Fruit fly (Drosophila melanogaster): ENCODE results near the gene Flacc.
A peak's percentile ranks its signal among the peaks of the same experiment; 100 is the strongest.

Gene Flacc

DNA sequence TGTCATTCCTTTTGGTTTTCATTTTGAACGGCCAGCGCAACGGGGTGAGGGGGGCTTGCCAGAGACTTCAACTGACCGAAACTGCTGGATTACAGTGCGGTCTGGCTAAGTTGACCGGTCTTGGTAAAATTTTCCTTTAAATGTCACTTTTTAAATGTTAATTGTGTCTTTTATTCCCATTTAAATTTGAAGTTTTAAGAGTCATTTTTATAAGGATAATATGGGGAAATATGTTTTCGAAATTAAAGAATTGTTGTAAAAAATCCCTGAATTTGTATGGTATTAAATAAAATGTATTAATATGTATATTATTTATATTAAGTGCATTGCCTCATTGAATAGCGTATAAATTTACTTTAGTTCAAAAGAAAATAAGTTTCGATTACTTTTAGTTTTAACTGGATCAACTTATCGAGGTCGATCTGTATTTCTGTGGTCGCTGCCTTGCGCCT lies 35.2 kb upstream of the Flacc start (continued):
- TF ChIP-seq hkb (optimal IDR thresholded peaks at IDR 0.05) (no peak), hkb (GFP tag; IDR thresholded peaks at IDR 0.05) (no peak), Ptx1 (GFP tag; IDR thresholded peaks at IDR 0.05) (no peak), CG30020 (tag; optimal IDR thresholded peaks at IDR 0.05) (no peak), Rx (GFP tag; IDR thresholded peaks at IDR 0.05) (no peak), CG13296 (GFP tag; optimal IDR thresholded peaks at IDR 0.05) (no peak), CG8359 (GFP tag; optimal IDR thresholded peaks at IDR 0.05; ENCODE audit: borderline replicate concordance) (no peak), CG3847 (GFP tag; IDR thresholded peaks at IDR 0.05) (no peak), sens-2 (GFP tag; IDR thresholded peaks at IDR 0.05) (no peak), CG12769 (tag; optimal IDR thresholded peaks at IDR 0.05) (no peak), trh (GFP tag; optimal IDR thresholded peaks at IDR 0.05) (no peak), pan (optimal IDR thresholded peaks at IDR 0.05) (no peak), pan (GFP tag; optimal IDR thresholded peaks at IDR 0.05 in 1 of 2, IDR thresholded peaks at IDR 0.05 in 1 of 2) (no peak), CG17829 (tag; optimal IDR thresholded peaks at IDR 0.05) (peak; percentile 13), CG1832 (GFP tag; optimal IDR thresholded peaks at IDR 0.05) (no peak), HmgD (GFP tag; optimal IDR thresholded peaks at IDR 0.05) (no peak), Ssrp (tag; optimal IDR thresholded peaks at IDR 0.05) (peak; percentile 7), org-1 (GFP tag; optimal IDR thresholded peaks at IDR 0.05) (no peak), CG12391 (tag; optimal IDR thresholded peaks at IDR 0.05) (no peak), nerfin-1 (tag; optimal IDR thresholded peaks at IDR 0.05) (no peak), CG9727 (GFP tag; optimal IDR thresholded peaks at IDR 0.05) (peak; percentile 42), CG2712 (tag; optimal IDR thresholded peaks at IDR 0.05) (peak; percentile 47), caup (GFP tag; optimal IDR thresholded peaks at IDR 0.05; ENCODE audit: severe bottlenecking) (no peak), chif (GFP tag; optimal IDR thresholded peaks at IDR 0.05) (no peak), CG1529 (GFP tag; optimal IDR thresholded peaks at IDR 0.05) (no peak), CG14441 (GFP tag; IDR thresholded peaks at IDR 0.05) (no peak), seq (GFP tag; IDR thresholded peaks at IDR 0.05) (no peak), CG15479 (GFP tag; optimal IDR thresholded peaks at IDR 0.05) (peak; percentile 14), odd (GFP tag; optimal IDR thresholded peaks at IDR 0.05) (no peak), CG6683 (GFP tag; optimal IDR thresholded peaks at IDR 0.05) (no peak), ssp (GFP tag; IDR thresholded peaks at IDR 0.05) (no peak), CG17361 (GFP tag; IDR thresholded peaks at IDR 0.05) (peak; percentile 52), NC2β (GFP tag; optimal IDR thresholded peaks at IDR 0.05) (no peak), tin (GFP tag; optimal IDR thresholded peaks at IDR 0.05) (no peak), Hr51 (GFP tag; optimal IDR thresholded peaks at IDR 0.05) (no peak), vvl (GFP tag; IDR thresholded peaks at IDR 0.05) (no peak), CG17568 (GFP tag; optimal IDR thresholded peaks at IDR 0.05) (no peak), corto (GFP tag; optimal IDR thresholded peaks at IDR 0.05) (no peak), emc (GFP tag; optimal IDR thresholded peaks at IDR 0.05) (no peak), CG11504 (tag; optimal IDR thresholded peaks at IDR 0.05) (peak; percentile 52), Doc3 (GFP tag; IDR thresholded peaks at IDR 0.05; ENCODE audit: partially characterized antibody) (no peak), CG4328 (GFP tag; optimal IDR thresholded peaks at IDR 0.05) (no peak), p53 (GFP tag; optimal IDR thresholded peaks at IDR 0.05) (no peak), bsh (GFP tag; optimal IDR thresholded peaks at IDR 0.05) (peak in 1 of 2 experiments; percentile 57), Vsx1 (GFP tag; optimal IDR thresholded peaks at IDR 0.05) (no peak), gsb-n (tag; optimal IDR thresholded peaks at IDR 0.05) (no peak), CG6654 (GFP tag; optimal IDR thresholded peaks at IDR 0.05) (no peak), CG18599 (GFP tag; optimal IDR thresholded peaks at IDR 0.05) (no peak), Scr (GFP tag; IDR thresholded peaks at IDR 0.05; ENCODE audit: partially characterized antibody) (no peak), Chrac-16 (GFP tag; optimal IDR thresholded peaks at IDR 0.05) (no peak), fd64A (GFP tag; optimal IDR thresholded peaks at IDR 0.05) (no peak)
